Fruit fly (Drosophila melanogaster) whole organism, prepupa: ENCODE results near the gene Noa36.

Experiments
- CG11294 ChIP-seq: fragments of 200-800 bp; sonication (Bioruptor generic); IDR thresholded peaks from 2 replicates; pipeline ENCODE4 v1.3.6; 2022; ENCODE audit warnings: missing biosample characterization, missing genetic modification characterization
- CG11762 ChIP-seq: fragments of 200-800 bp; sonication (Bioruptor generic); optimal IDR thresholded peaks from 3 replicates; lab custom pipeline; 2016; ENCODE audit warnings: missing biosample characterization, missing genetic modification characterization; ENCODE audit not compliant: insufficient read depth
- CG11902 ChIP-seq: fragments of 200-800 bp; sonication (Bioruptor generic); optimal IDR thresholded peaks from 3 replicates; lab custom pipeline; 2016; ENCODE audit warnings: missing biosample characterization, missing genetic modification characterization
- CG15336 ChIP-seq: fragments of 200-800 bp; sonication (Bioruptor generic); IDR thresholded peaks from 2 replicates; pipeline ENCODE4 v1.3.6; 2022; ENCODE audit warnings: missing biosample characterization, missing genetic modification characterization
- CG16779 ChIP-seq: fragments of 200-800 bp; sonication (Bioruptor generic); optimal IDR thresholded peaks from 3 replicates; lab custom pipeline; 2017; ENCODE audit warnings: missing biosample characterization, mild to moderate bottlenecking, missing genetic modification characterization
- CG3919 ChIP-seq: fragments of 200-800 bp; sonication (Bioruptor generic); optimal IDR thresholded peaks from 3 replicates; lab custom pipeline; 2016; ENCODE audit warnings: missing biosample characterization, missing genetic modification characterization
- CG4318 ChIP-seq: fragments of 200-800 bp; sonication (Bioruptor generic); optimal IDR thresholded peaks from 3 replicates; lab custom pipeline; 2017; ENCODE audit warnings: missing biosample characterization, mild to moderate bottlenecking, missing genetic modification characterization
- CG6163 ChIP-seq: fragments of 200-800 bp; sonication (Bioruptor generic); IDR thresholded peaks from 3 replicates; pipeline ENCODE4 v1.3.6; 2022; ENCODE audit warnings: missing biosample characterization, missing genetic modification characterization
- CG6792 ChIP-seq: fragments of 200-800 bp; sonication (Bioruptor generic); optimal IDR thresholded peaks from 3 replicates; lab custom pipeline; 2016; ENCODE audit warnings: missing biosample characterization, missing genetic modification characterization
- CG6808 ChIP-seq: fragments of 200-800 bp; sonication (Bioruptor generic); optimal IDR thresholded peaks from 3 replicates; lab custom pipeline; 2017; ENCODE audit warnings: missing biosample characterization, missing genetic modification characterization, mild to moderate bottlenecking, moderate library complexity, missing genetic modification reagents
- CG6854 ChIP-seq: fragments of 200-800 bp; sonication (Bioruptor generic); optimal IDR thresholded peaks from 2 replicates; lab custom pipeline; 2017; ENCODE audit warnings: missing biosample characterization, mild to moderate bottlenecking, missing genetic modification characterization
- CG7368 ChIP-seq: fragments of 200-800 bp; sonication (Bioruptor generic); optimal IDR thresholded peaks from 3 replicates; lab custom pipeline; 2016; ENCODE audit warnings: missing biosample characterization, missing genetic modification characterization
- CG8119 ChIP-seq: fragments of 200-800 bp; sonication (Bioruptor generic); IDR thresholded peaks from 3 replicates; pipeline ENCODE4 v1.3.6; 2022; ENCODE audit warnings: missing biosample characterization, missing genetic modification characterization
- CG8319 ChIP-seq: fragments of 200-800 bp; sonication (Bioruptor generic); optimal IDR thresholded peaks from 3 replicates; lab custom pipeline; 2016; ENCODE audit warnings: missing biosample characterization, missing genetic modification characterization
- CG9139 ChIP-seq: fragments of 200-800 bp; sonication (Bioruptor generic); optimal IDR thresholded peaks from 3 replicates; lab custom pipeline; 2017; ENCODE audit warnings: missing biosample characterization, mild to moderate bottlenecking, missing genetic modification characterization
- Eip75B ChIP-seq: fragments of 200-800 bp; sonication (Bioruptor generic); optimal IDR thresholded peaks from 3 replicates; lab custom pipeline; 2016; ENCODE audit warnings: missing biosample characterization, missing genetic modification characterization
- Eip93F ChIP-seq: fragments of 200-800 bp; sonication (Bioruptor generic); optimal IDR thresholded peaks from 2 replicates; lab custom pipeline; 2016; ENCODE audit warnings: missing biosample characterization, mild to moderate bottlenecking, missing genetic modification characterization
- Ets21C ChIP-seq: fragments of 200-800 bp; sonication (Bioruptor generic); optimal IDR thresholded peaks from 3 replicates; lab custom pipeline; 2016; ENCODE audit warnings: missing biosample characterization, missing genetic modification characterization
- Ets96B ChIP-seq: fragments of 200-800 bp; optimal IDR thresholded peaks from 2 replicates; lab custom pipeline; 2019; ENCODE audit warnings: missing biosample characterization, mild to moderate bottlenecking, missing genetic modification characterization, moderate library complexity
- Hr38 ChIP-seq: sonication (Bioruptor generic); optimal IDR thresholded peaks from 2 replicates; lab custom pipeline; 2016; ENCODE audit warnings: missing biosample characterization, missing genetic modification characterization
- Hr39 ChIP-seq: fragments of 200-800 bp; sonication (Bioruptor generic); optimal IDR thresholded peaks from 2 replicates; lab custom pipeline; 2016; ENCODE audit warnings: missing biosample characterization, missing genetic modification characterization
- Hr4 ChIP-seq: fragments of 200-800 bp; sonication (Bioruptor generic); optimal IDR thresholded peaks from 3 replicates; lab custom pipeline; 2016; ENCODE audit warnings: missing biosample characterization, missing genetic modification characterization
- OdsH ChIP-seq: fragments of 200-800 bp; sonication (Bioruptor generic); optimal IDR thresholded peaks from 3 replicates; lab custom pipeline; 2016; ENCODE audit warnings: missing biosample characterization, missing genetic modification characterization
- Sox102F ChIP-seq: fragments of 200-800 bp; sonication (Bioruptor generic); optimal IDR thresholded peaks from 2 replicates; lab custom pipeline; 2016; ENCODE audit warnings: missing biosample characterization, mild to moderate bottlenecking, missing genetic modification characterization
- Sox14 ChIP-seq: fragments of 200-800 bp; sonication (Bioruptor generic); optimal IDR thresholded peaks from 3 replicates; lab custom pipeline; 2016; ENCODE audit warnings: missing biosample characterization, missing genetic modification characterization
- achi ChIP-seq: fragments of 200-800 bp; sonication (Bioruptor generic); optimal IDR thresholded peaks from 3 replicates; lab custom pipeline; 2016; ENCODE audit warnings: missing biosample characterization, missing genetic modification characterization
- acj6 ChIP-seq: fragments of 200-800 bp; sonication (Bioruptor generic); optimal IDR thresholded peaks from 3 replicates; lab custom pipeline; 2016; ENCODE audit warnings: missing biosample characterization, missing genetic modification characterization
- dsx ChIP-seq: fragments of 200-800 bp; optimal IDR thresholded peaks from 3 replicates; lab custom pipeline; 2019; ENCODE audit warnings: missing biosample characterization, mild to moderate bottlenecking, missing genetic modification characterization, moderate library complexity; ENCODE audit not compliant: poor library complexity, severe bottlenecking
- esn ChIP-seq: fragments of 200-800 bp; sonication (Bioruptor generic); optimal IDR thresholded peaks from 2 replicates; lab custom pipeline; 2016; ENCODE audit warnings: missing biosample characterization, mild to moderate bottlenecking, missing genetic modification characterization, moderate library complexity
- fkh ChIP-seq: fragments of 200-800 bp; sonication (Bioruptor generic); optimal IDR thresholded peaks from 3 replicates; lab custom pipeline; 2017; ENCODE audit warnings: missing biosample characterization, mild to moderate bottlenecking, missing genetic modification characterization, moderate library complexity
- salr ChIP-seq, 2 experiments: fragments of 200-800 bp; sonication (Bioruptor generic); optimal IDR thresholded peaks; 3 replicates each; lab custom pipeline; 2016 to 2018; ENCODE audit warnings: missing biosample characterization in 2 of 2, missing genetic modification characterization in 2 of 2, mild to moderate bottlenecking in 1 of 2
- svp ChIP-seq: fragments of 200-800 bp; sonication (Bioruptor generic); peaks from one replicate; lab custom pipeline; 2016; ENCODE audit warnings: missing biosample characterization, missing genetic modification characterization
- topi ChIP-seq: fragments of 200-800 bp; sonication (Bioruptor generic); optimal IDR thresholded peaks from 3 replicates; lab custom pipeline; 2016; ENCODE audit warnings: missing biosample characterization, missing genetic modification characterization
- vri ChIP-seq: fragments of 200-800 bp; sonication (Bioruptor generic); optimal IDR thresholded peaks from 3 replicates; lab custom pipeline; 2016; ENCODE audit warnings: missing biosample characterization, mild to moderate bottlenecking, missing genetic modification characterization

Noa36 gene

DNA sequence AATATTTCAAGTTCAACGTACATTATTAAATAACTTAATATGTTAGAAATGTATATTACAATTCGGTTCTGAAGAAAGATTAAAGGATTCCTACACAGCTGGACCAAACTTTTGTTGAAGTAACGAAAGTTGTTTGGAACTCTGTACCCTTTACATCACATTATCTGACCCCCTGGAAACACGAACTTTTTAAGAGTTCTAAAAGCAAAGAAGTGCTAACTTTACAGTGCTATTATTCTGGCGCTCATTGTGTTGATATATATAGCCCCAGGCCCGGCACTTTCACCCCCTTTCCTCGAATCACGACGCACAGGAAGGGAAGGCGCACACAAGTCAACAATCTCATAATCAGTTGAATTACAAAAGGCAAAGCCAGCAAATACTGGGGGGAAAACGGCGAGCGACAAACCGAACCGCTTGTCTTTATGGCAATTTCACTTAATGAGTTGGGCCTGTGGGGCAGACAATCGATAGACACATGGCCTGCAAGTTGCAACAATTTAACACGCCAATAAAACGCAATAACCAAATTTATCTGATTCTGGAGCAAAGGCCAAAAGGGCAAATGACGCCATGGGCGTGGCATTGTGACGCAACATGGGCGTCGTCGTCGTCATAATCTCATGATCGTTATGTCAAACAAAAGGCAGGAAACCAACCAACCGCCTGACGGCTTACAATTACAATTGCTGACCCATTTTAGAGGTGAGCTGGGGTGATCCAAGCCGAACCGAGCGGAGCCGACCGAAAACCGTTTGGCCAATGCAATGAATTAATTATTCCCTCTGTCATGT lies 30.3 kb upstream of the Noa36 start (continued):
- TF ChIP-seq Sox102F (GFP tag; lab: Kevin White, UChicago) (no peak), CG6163 (peak; percentile 54), acj6 (GFP tag; lab: Kevin White, UChicago) (peak; percentile 67), CG7368 (GFP tag; lab: Kevin White, UChicago) (no peak), CG11902 (GFP tag; lab: Kevin White, UChicago) (no peak), CG4318 (GFP tag; lab: Kevin White, UChicago) (peak; percentile 38), topi (GFP tag; lab: Kevin White, UChicago) (no peak), Ets96B (tag; lab: Kevin White, UChicago) (peak; percentile 53), CG11294 (no peak), dsx (GFP tag; lab: Kevin White, UChicago) (peak; percentile 18), Ets21C (GFP tag; lab: Kevin White, UChicago) (no peak), esn (GFP tag; lab: Kevin White, UChicago) (peak; percentile 55), achi (GFP tag; lab: Kevin White, UChicago) (peak; percentile 46), CG3919 (GFP tag; lab: Kevin White, UChicago) (peak; percentile 43), CG6792 (peak; percentile 31), svp (GFP tag; lab: Kevin White, UChicago) (peak; percentile 96), vri (GFP tag; lab: Kevin White, UChicago) (peak; percentile 78), Eip75B (GFP tag; lab: Kevin White, UChicago) (no peak), fkh (GFP tag; lab: Kevin White, UChicago) (no peak), CG8319 (GFP tag; lab: Kevin White, UChicago) (no peak), CG6854 (GFP tag; lab: Kevin White, UChicago) (no peak), Hr38 (GFP tag; lab: Kevin White, UChicago) (no peak), Hr4 (GFP tag; lab: Kevin White, UChicago) (peak; percentile 55)

dm6 chr3R:28628696-28629095 lies 29.6 kb upstream of the Noa36 start:
- no peak for TF ChIP-seq CG11902 (GFP tag; lab: Kevin White, UChicago)
- TF ChIP-seq Eip75B (GFP tag; lab: Kevin White, UChicago): no peak
- TF ChIP-seq salr (GFP tag; optimal IDR thresholded peaks at IDR 0.05; lab: Kevin White, UChicago): no peak
- TF ChIP-seq CG9139: no peak
- TF ChIP-seq Ets96B (tag; lab: Kevin White, UChicago): no peak
- no peak for TF ChIP-seq CG15336 (GFP tag; lab: Robert Waterston, UW)
- no peak for TF ChIP-seq CG16779 (tag; lab: Kevin White, UChicago)
- TF ChIP-seq esn (GFP tag; lab: Kevin White, UChicago): no peak
- TF ChIP-seq CG11762 (GFP tag; lab: Kevin White, UChicago): no peak
- TF ChIP-seq CG4318 (GFP tag; lab: Kevin White, UChicago): no peak
- TF ChIP-seq svp (GFP tag; lab: Kevin White, UChicago): no peak
- no peak for TF ChIP-seq Eip93F (GFP tag; lab: Kevin White, UChicago)
- TF ChIP-seq CG8319 (GFP tag; lab: Kevin White, UChicago): no peak
- TF ChIP-seq dsx (GFP tag; lab: Kevin White, UChicago): no peak
- TF ChIP-seq OdsH: no peak

DNA sequence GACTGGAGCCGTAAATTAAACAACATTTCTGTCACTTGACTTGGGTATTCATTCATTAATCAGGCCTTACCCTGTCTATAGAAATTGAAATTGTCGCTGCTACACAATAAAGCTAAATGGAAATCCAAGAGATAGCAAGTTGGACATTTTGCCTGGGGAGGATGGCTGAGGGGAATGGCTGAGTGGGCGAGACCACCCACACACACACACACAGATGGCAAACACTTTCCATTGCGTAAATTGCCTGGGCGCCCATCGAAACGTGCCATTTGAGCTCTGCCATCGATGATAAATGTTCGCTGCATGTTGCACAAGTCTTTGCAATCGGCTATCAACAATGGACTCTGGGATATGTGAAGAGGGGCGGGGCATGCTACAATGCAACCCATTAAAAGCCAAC lies 28.2 kb upstream of the Noa36 start:
- no peak for TF ChIP-seq CG8319 (GFP tag; lab: Kevin White, UChicago)
- TF ChIP-seq Sox14 (GFP tag; lab: Kevin White, UChicago): no peak
- no peak for TF ChIP-seq CG6854 (GFP tag; lab: Kevin White, UChicago)
- TF ChIP-seq CG6808 (GFP tag; lab: Kevin White, UChicago): no peak
- peak; percentile 33 for TF ChIP-seq svp (GFP tag; lab: Kevin White, UChicago)
- no peak for TF ChIP-seq OdsH
- TF ChIP-seq CG8119: 0 out of 3 replicates have a peak, but pooled peaks have one; percentile 16
- TF ChIP-seq Hr39 (GFP tag; lab: Kevin White, UChicago): no peak
- TF ChIP-seq, all 60 proteins: peak for 2
